Fruit fly (Drosophila melanogaster) whole organism, wandering third instar larva: Measurements from ENCODE around the gene rols.

ENCODE experiments used
- Abd-B ChIP-seq: fragments of >200 bp; optimal IDR thresholded peaks from 2 replicates; lab custom pipeline; 2017; ENCODE audit warnings: missing biosample characterization, missing genetic modification characterization
- CG32264 ChIP-seq: fragments of 200-800 bp; sonication (Bioruptor generic); optimal IDR thresholded peaks from 2 replicates; lab custom pipeline; 2016; ENCODE audit warnings: missing biosample characterization, missing genetic modification characterization
- CG9705 ChIP-seq: fragments of 200-800 bp; sonication (Bioruptor generic); optimal IDR thresholded peaks from 2 replicates; lab custom pipeline; 2018; ENCODE audit warnings: missing biosample characterization, mild to moderate bottlenecking, missing genetic modification characterization
- CrebA ChIP-seq: fragments of 200-800 bp; sonication (Bioruptor generic); optimal IDR thresholded peaks from 2 replicates; lab custom pipeline; 2016; ENCODE audit warnings: missing biosample characterization, mild to moderate bottlenecking, missing genetic modification characterization, borderline replicate concordance
- Dfd ChIP-seq: fragments of >200 bp; optimal IDR thresholded peaks from 2 replicates; lab custom pipeline; 2017; ENCODE audit warnings: missing biosample characterization, missing genetic modification characterization
- Dif ChIP-seq: fragments of 200-275, 200-300 bp; sonication (Bioruptor generic); optimal IDR thresholded peaks from 2 replicates; lab custom pipeline; 2018; ENCODE audit warnings: missing biosample characterization, missing genetic modification characterization; ENCODE audit not compliant: partially characterized antibody
- GATAd ChIP-seq: sonication (Bioruptor generic); optimal IDR thresholded peaks from 2 replicates; lab custom pipeline; 2016; ENCODE audit warnings: missing biosample characterization, missing genetic modification characterization
- HLH106 ChIP-seq: fragments of 200-800 bp; optimal IDR thresholded peaks from 3 replicates; lab custom pipeline; 2019; ENCODE audit warnings: missing biosample characterization, mild to moderate bottlenecking, missing genetic modification characterization, moderate library complexity
- Hnf4 ChIP-seq: fragments of 200-800 bp; sonication (Bioruptor generic); optimal IDR thresholded peaks from 2 replicates; lab custom pipeline; 2016; ENCODE audit warnings: missing biosample characterization, mild to moderate bottlenecking, missing genetic modification characterization
- Hr78 ChIP-seq: fragments of >200 bp; optimal IDR thresholded peaks from 2 replicates; lab custom pipeline; 2017; ENCODE audit warnings: missing biosample characterization, missing genetic modification characterization
- Hr83 ChIP-seq: fragments of 200-300 bp; sonication (Bioruptor generic); optimal IDR thresholded peaks from 2 replicates; lab custom pipeline; 2016; ENCODE audit warnings: missing biosample characterization, mild to moderate bottlenecking, missing genetic modification characterization, moderate library complexity; ENCODE audit not compliant: poor library complexity, severe bottlenecking
- Jra ChIP-seq: sonication (Bioruptor generic); optimal IDR thresholded peaks from 2 replicates; lab custom pipeline; 2016; ENCODE audit warnings: missing biosample characterization, missing genetic modification characterization
- Mio ChIP-seq: sonication (Bioruptor generic); optimal IDR thresholded peaks from 2 replicates; lab custom pipeline; 2016; ENCODE audit warnings: missing biosample characterization, missing genetic modification characterization
- Myc ChIP-seq: fragments of >200 bp; optimal IDR thresholded peaks from 2 replicates; lab custom pipeline; 2017
- N ChIP-seq: fragments of >200 bp; optimal IDR thresholded peaks from 2 replicates; lab custom pipeline; 2018; ENCODE audit warnings: missing biosample characterization, missing external identifiers, missing genetic modification characterization
- OdsH ChIP-seq: fragments of 200-800 bp; sonication (Bioruptor generic); optimal IDR thresholded peaks from 2 replicates; lab custom pipeline; 2016; ENCODE audit warnings: missing biosample characterization, mild to moderate bottlenecking, missing genetic modification characterization
- Rel ChIP-seq, 2 experiments: fragments of 200-800 bp; sonication (Bioruptor generic) in 1 of 2; optimal IDR thresholded peaks; 2 replicates in 1 of 2; 3 replicates in 1 of 2; lab custom pipeline; 2016 to 2019; ENCODE audit warnings: mild to moderate bottlenecking in 2 of 2, missing biosample characterization in 2 of 2, missing genetic modification characterization in 2 of 2, moderate library complexity in 1 of 2
- Sp1 ChIP-seq: fragments of 200-800 bp; sonication (Bioruptor generic); optimal IDR thresholded peaks from 3 replicates; lab custom pipeline; 2019; ENCODE audit warnings: missing biosample characterization, mild to moderate bottlenecking, missing genetic modification characterization, moderate library complexity
- Vsx2 ChIP-seq: fragments of 200-300, 225-300 bp; sonication (Bioruptor generic); optimal IDR thresholded peaks from 2 replicates; lab custom pipeline; 2018; ENCODE audit warnings: missing biosample characterization, missing genetic modification characterization; ENCODE audit not compliant: partially characterized antibody
- br ChIP-seq: fragments of 200-800 bp; sonication (Bioruptor generic); optimal IDR thresholded peaks from 2 replicates; lab custom pipeline; 2016; ENCODE audit warnings: missing biosample characterization, missing genetic modification characterization
- brk ChIP-seq: fragments of 200-800 bp; sonication (Bioruptor generic); optimal IDR thresholded peaks from 2 replicates; lab custom pipeline; 2016; ENCODE audit warnings: missing biosample characterization, mild to moderate bottlenecking, missing genetic modification characterization
- dl ChIP-seq, 2 experiments: fragments of 175-275, 200-275 bp in 1 of 2; fragments of 200-275 bp in 1 of 2; sonication (Bioruptor generic); optimal IDR thresholded peaks; lab custom pipeline; 2018; ENCODE audit warnings: mild to moderate bottlenecking in 2 of 2, missing biosample characterization in 2 of 2, missing genetic modification characterization in 2 of 2, moderate library complexity in 2 of 2; ENCODE audit not compliant: partially characterized antibody in 2 of 2, insufficient read depth in 1 of 2
- dmrt93B ChIP-seq: fragments of 200-800 bp; sonication (Bioruptor generic); optimal IDR thresholded peaks from 2 replicates; lab custom pipeline; 2018; ENCODE audit warnings: missing biosample characterization, mild to moderate bottlenecking, missing genetic modification characterization
- dsf ChIP-seq: sonication (Bioruptor generic); optimal IDR thresholded peaks from 2 replicates; lab custom pipeline; 2016; ENCODE audit warnings: missing biosample characterization, missing genetic modification characterization, borderline replicate concordance
- ey ChIP-seq: fragments of 200-800 bp; sonication (Bioruptor generic); optimal IDR thresholded peaks from 2 replicates; lab custom pipeline; 2016; ENCODE audit warnings: missing biosample characterization, missing genetic modification characterization
- foxo ChIP-seq, 2 experiments: fragments of 200-800 bp; sonication (Bioruptor generic); optimal IDR thresholded peaks; 2 replicates in 1 of 2; 3 replicates in 1 of 2; lab custom pipeline; 2016 to 2017; ENCODE audit warnings: missing biosample characterization in 2 of 2, missing genetic modification characterization in 2 of 2
- fru ChIP-seq: fragments of 200-800 bp; sonication (Bioruptor generic); optimal IDR thresholded peaks from 3 replicates; lab custom pipeline; 2016; ENCODE audit warnings: missing biosample characterization, mild to moderate bottlenecking, missing genetic modification characterization
- h ChIP-seq: fragments of 200-800 bp; sonication (Bioruptor generic); optimal IDR thresholded peaks from 3 replicates; lab custom pipeline; 2016; ENCODE audit warnings: missing biosample characterization, mild to moderate bottlenecking, missing genetic modification characterization
- jim ChIP-seq: fragments of 175-275, 200-325 bp; sonication (Bioruptor generic); optimal IDR thresholded peaks from 2 replicates; lab custom pipeline; 2016; ENCODE audit warnings: missing biosample characterization, mild to moderate bottlenecking, missing genetic modification characterization
- lola ChIP-seq: fragments of >200 bp; optimal IDR thresholded peaks from 2 replicates; lab custom pipeline; 2017; ENCODE audit warnings: missing biosample characterization, missing genetic modification characterization
- pan ChIP-seq: fragments of >200 bp; optimal IDR thresholded peaks from 2 replicates; lab custom pipeline; 2017
- psq ChIP-seq: fragments of 200-800 bp; sonication (Bioruptor generic); optimal IDR thresholded peaks from 3 replicates; lab custom pipeline; 2017; ENCODE audit warnings: missing biosample characterization, mild to moderate bottlenecking, missing genetic modification characterization, moderate library complexity
- rgr ChIP-seq: fragments of 200-800 bp; sonication (Bioruptor generic); optimal IDR thresholded peaks from 3 replicates; lab custom pipeline; 2016; ENCODE audit warnings: missing biosample characterization, mild to moderate bottlenecking, missing genetic modification characterization
- sage ChIP-seq: fragments of 200-800 bp; sonication (Bioruptor generic); optimal IDR thresholded peaks from 2 replicates; lab custom pipeline; 2016; ENCODE audit warnings: missing biosample characterization, mild to moderate bottlenecking, missing genetic modification characterization
- sv ChIP-seq: fragments of 200-800 bp; sonication (Bioruptor generic); optimal IDR thresholded peaks from 3 replicates; lab custom pipeline; 2016; ENCODE audit warnings: missing biosample characterization, missing genetic modification characterization
- tai ChIP-seq: sonication (Bioruptor generic); optimal IDR thresholded peaks from 2 replicates; lab custom pipeline; 2016; ENCODE audit warnings: missing biosample characterization, missing genetic modification characterization
- usp ChIP-seq: fragments of >200 bp; optimal IDR thresholded peaks from 2 replicates; lab custom pipeline; 2017; ENCODE audit warnings: missing biosample characterization, missing genetic modification characterization
- woc ChIP-seq: sonication (Bioruptor generic); optimal IDR thresholded peaks from 2 replicates; lab custom pipeline; 2016; ENCODE audit warnings: missing biosample characterization, mild to moderate bottlenecking, missing genetic modification characterization

Gene rols

DNA sequence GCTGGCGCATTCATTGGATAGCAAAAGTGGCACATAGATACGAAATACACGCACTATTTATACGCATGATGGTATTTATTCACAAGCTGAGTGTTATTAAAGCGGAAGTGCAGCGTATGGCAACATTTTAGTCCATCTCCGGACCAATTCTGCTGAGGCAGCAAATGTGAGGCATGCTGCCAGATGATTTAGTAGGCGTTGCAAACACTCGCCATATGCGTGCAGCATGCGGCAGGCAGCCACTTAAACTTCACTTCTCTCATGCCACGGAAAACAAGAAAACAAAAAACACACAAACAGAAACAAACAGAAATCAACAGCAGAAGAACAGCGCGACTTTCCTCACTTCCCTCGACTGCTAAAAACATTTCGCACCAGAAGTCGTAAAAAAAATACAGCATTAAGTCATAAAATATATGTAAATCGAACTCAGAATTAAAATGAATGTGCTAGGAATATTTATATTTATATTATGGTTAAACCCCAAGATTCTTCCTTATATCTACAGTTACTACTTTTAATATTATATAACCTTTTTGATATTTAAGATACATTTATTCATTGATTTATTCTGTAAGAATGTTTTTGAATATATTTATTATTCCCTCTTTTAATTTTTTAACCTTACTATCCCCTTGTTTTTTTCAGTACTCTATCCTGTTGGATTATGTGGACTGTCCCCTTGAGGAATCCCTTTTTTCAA is 34.8 kb upstream of the rols start:
- TF ChIP-seq Sp1 (GFP tag; lab: Kevin White, UChicago) (peak; percentile 69), dmrt93B (GFP tag; lab: Kevin White, UChicago) (no peak), ey (GFP tag; lab: Kevin White, UChicago) (no peak), sage (GFP tag; lab: Kevin White, UChicago) (no peak), pan (lab: Kevin White, UChicago) (no peak), Dfd (GFP tag; lab: Kevin White, UChicago) (no peak), Rel (GFP tag; optimal IDR thresholded peaks at IDR 0.05; lab: Kevin White, UChicago) (no peak), Rel (tag; optimal IDR thresholded peaks at IDR 0.05; lab: Kevin White, UChicago) (no peak), psq (GFP tag; lab: Kevin White, UChicago) (peak; percentile 54), Dif (GFP tag; lab: Kevin White, UChicago) (no peak), br (GFP tag; lab: Kevin White, UChicago) (no peak), Hr78 (no peak), Hr83 (GFP tag; lab: Kevin White, UChicago) (no peak), CG32264 (GFP tag; lab: Kevin White, UChicago) (no peak), Vsx2 (no peak), sv (no peak), OdsH (GFP tag; lab: Kevin White, UChicago) (peak; percentile 49), dl (GFP tag; optimal IDR thresholded peaks at IDR 0.05; lab: Kevin White, UChicago; ENCODE audit: insufficient read depth in 1 of 2, partially characterized antibody in 2 of 2) (no peak), Jra (GFP tag; lab: Kevin White, UChicago) (no peak), usp (GFP tag; lab: Kevin White, UChicago) (no peak), h (GFP tag; lab: Kevin White, UChicago) (peak; percentile 7), foxo (GFP tag; optimal IDR thresholded peaks at IDR 0.05; lab: Kevin White, UChicago) (peak in 1 of 2 experiments; percentile 62), N (GFP tag; lab: Kevin White, UChicago) (no peak), woc (GFP tag; lab: Kevin White, UChicago) (no peak), Hnf4 (no peak), Mio (GFP tag; lab: Kevin White, UChicago) (no peak), Myc (lab: Kevin White, UChicago) (no peak), fru (GFP tag; lab: Kevin White, UChicago) (peak; percentile 32), jim (no peak), dsf (GFP tag; lab: Kevin White, UChicago) (no peak), GATAd (GFP tag; lab: Kevin White, UChicago) (no peak), CrebA (GFP tag; lab: Kevin White, UChicago) (no peak), HLH106 (tag; lab: Kevin White, UChicago) (peak; percentile 58), Abd-B (no peak), CG9705 (no peak), tai (GFP tag; lab: Kevin White, UChicago) (no peak), lola (no peak), brk (GFP tag; lab: Kevin White, UChicago) (peak; percentile 28), rgr (GFP tag; lab: Kevin White, UChicago) (peak; percentile 2)

DNA sequence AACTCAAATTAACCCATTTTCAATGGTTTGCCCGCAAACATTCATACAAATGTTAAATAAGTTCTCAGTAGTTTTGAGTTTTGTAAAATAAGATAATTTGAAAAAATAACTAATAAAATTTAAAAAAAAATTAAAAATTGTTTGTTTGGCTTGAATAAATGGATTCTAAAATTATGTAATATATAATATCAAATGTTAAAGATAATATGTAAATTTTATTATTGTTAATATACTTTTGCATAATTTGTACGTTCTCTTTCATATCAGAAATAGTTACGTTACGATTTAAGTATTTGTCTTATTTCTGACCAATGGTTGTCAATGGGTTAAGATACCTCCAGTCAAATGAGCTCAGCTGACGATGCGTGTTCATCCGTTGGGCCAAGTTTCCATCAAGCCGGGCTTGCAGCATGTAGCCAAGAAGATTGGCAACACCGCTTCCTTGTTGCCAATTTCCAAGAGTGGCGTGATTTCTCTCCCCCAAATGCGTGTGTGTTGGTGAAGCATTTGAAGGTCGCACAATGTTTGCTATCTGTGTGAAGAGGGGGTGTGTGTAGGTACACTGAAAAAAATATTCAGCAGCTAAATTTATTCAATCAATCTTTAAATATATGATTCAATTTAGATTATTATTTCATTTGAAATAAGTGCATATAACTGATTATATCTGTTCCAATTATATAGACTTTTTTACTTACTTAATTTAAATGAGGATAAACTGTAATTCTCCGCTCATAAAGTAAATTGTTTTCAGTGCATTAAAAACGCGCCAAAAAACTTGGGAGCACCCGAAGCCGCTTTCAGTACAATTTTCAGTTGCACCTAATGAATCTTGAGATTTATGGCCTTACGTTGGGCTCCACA is 32.4 kb upstream of the rols start:
- TF ChIP-seq ey (GFP tag; lab: Kevin White, UChicago): peak; percentile 21
- TF ChIP-seq CG9705: no peak
- peak; percentile 46 for TF ChIP-seq h (GFP tag; lab: Kevin White, UChicago)
- TF ChIP-seq sv: no peak
- TF ChIP-seq GATAd (GFP tag; lab: Kevin White, UChicago): no peak
- TF ChIP-seq Dif (GFP tag; lab: Kevin White, UChicago): no peak
- TF ChIP-seq dl (GFP tag; optimal IDR thresholded peaks at IDR 0.05; lab: Kevin White, UChicago; ENCODE audit: insufficient read depth in 1 of 2, partially characterized antibody in 2 of 2): no peak
- TF ChIP-seq br (GFP tag; lab: Kevin White, UChicago): peak; percentile 13
- no peak for TF ChIP-seq tai (GFP tag; lab: Kevin White, UChicago)
- TF ChIP-seq jim: no peak
- TF ChIP-seq Vsx2: no peak
- no peak for TF ChIP-seq lola
- TF ChIP-seq OdsH (GFP tag; lab: Kevin White, UChicago): peak; percentile 39
- peak; percentile 60 for TF ChIP-seq psq (GFP tag; lab: Kevin White, UChicago)
- TF ChIP-seq brk (GFP tag; lab: Kevin White, UChicago): no peak
- no peak for TF ChIP-seq Myc (lab: Kevin White, UChicago)
- no peak for TF ChIP-seq Abd-B
- TF ChIP-seq dmrt93B (GFP tag; lab: Kevin White, UChicago): no peak
- peak; percentile 60 for TF ChIP-seq fru (GFP tag; lab: Kevin White, UChicago)
- no peak for TF ChIP-seq Hr83 (GFP tag; lab: Kevin White, UChicago)
- no peak for TF ChIP-seq Rel (GFP tag; optimal IDR thresholded peaks at IDR 0.05; lab: Kevin White, UChicago)
- TF ChIP-seq Rel (tag; optimal IDR thresholded peaks at IDR 0.05; lab: Kevin White, UChicago): peak; percentile 0
- no peak for TF ChIP-seq Hnf4
- TF ChIP-seq usp (GFP tag; lab: Kevin White, UChicago): no peak
- peak; percentile 62 for TF ChIP-seq rgr (GFP tag; lab: Kevin White, UChicago)
- TF ChIP-seq CrebA (GFP tag; lab: Kevin White, UChicago): no peak
- no peak for TF ChIP-seq Dfd (GFP tag; lab: Kevin White, UChicago)
- no peak for TF ChIP-seq Mio (GFP tag; lab: Kevin White, UChicago)
- peak; percentile 42 for TF ChIP-seq woc (GFP tag; lab: Kevin White, UChicago)
- no peak for TF ChIP-seq pan (lab: Kevin White, UChicago)
- TF ChIP-seq N (GFP tag; lab: Kevin White, UChicago): no peak
- no peak for TF ChIP-seq CG32264 (GFP tag; lab: Kevin White, UChicago)
- TF ChIP-seq foxo (GFP tag; optimal IDR thresholded peaks at IDR 0.05; lab: Kevin White, UChicago): peak in 1 of 2 experiments; percentile 68
- no peak for TF ChIP-seq sage (GFP tag; lab: Kevin White, UChicago)
- no peak for TF ChIP-seq Jra (GFP tag; lab: Kevin White, UChicago)
- no peak for TF ChIP-seq dsf (GFP tag; lab: Kevin White, UChicago)
